Worm (Caenorhabditis elegans): Measurements from ENCODE around the gene srj-15.

Gene srj-15

DNA sequence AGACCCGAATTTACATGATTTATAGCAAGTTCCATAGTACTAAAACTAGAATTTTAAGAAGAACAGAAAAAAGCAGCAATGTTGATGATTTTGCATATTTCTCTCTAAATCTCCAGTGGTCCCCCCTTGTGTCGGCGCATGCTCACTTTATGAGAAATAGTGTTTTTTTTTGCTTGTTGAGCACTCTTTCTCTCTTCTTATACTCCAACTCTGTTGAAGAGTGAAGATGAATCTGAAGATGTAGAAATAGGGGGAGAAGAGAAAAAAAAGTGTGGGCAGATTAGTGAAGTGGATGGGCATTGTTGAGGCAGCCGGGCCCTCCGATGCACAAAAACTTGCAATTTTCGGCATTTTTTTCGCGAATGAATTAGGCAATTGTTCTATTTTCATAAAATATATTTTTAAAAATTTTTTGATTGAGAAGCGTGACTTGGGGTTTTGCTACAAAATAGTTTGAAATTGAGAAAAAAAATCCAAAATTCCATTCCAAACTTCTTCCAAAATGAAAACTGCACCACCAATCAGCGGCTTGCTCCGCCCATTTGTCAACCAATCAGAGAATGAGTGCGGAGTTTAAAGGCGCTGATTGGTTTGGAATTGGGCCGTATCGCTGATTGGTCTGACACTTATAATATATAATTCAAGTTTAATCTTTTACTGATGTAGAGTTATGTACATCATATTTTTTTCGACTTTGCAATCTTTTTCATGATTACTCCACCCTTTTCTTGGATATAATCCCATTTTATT lies 24.1 kb downstream of the srj-15 start:
- TF ChIP-seq ceh-27 (GFP tag; optimal IDR thresholded peaks at IDR 0.05) = peak; percentile 12
- no peak for TF ChIP-seq hlh-12 (tag; optimal IDR thresholded peaks at IDR 0.05)

DNA sequence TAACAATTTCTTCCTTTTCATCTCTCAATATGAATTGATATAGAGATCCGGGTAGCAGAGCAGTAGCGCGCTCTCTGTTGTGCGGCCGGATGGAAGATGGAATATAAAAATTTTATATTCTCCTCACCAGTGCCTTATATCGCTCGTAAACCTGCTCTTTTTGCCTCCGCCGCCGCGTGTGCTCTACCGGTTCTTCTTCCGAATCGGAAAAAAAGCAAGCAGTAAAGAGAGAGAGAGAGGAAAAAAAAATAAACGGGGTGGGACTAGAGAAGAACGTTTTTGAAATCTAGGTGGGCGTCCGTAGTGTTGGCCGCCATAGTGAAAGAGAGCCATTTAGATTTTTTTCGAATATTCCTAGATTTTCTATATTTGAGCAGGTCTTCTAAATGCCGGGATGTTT lies 26.7 kb downstream of the srj-15 start, which contains the start of gene glb-25:
glb-25 (plus strand) TSS at position 301 of the 400 bp plus-strand sequence.
- TF ChIP-seq bed-1 (GFP tag; IDR thresholded peaks at IDR 0.05) (no peak), madf-10 (tag; optimal IDR thresholded peaks at IDR 0.05) (no peak), ceh-40 (GFP tag; IDR thresholded peaks at IDR 0.05) (no peak), dox-1 (GFP tag; IDR thresholded peaks at IDR 0.05) (no peak), xnd-1 (tag; optimal IDR thresholded peaks at IDR 0.05) (no peak), B0336.3 (GFP tag; IDR thresholded peaks at IDR 0.05) (no peak), ztf-22 (GFP tag; optimal IDR thresholded peaks at IDR 0.05) (no peak), sptf-2 (GFP tag; optimal IDR thresholded peaks at IDR 0.05) (no peak), ceh-58 (GFP tag; IDR thresholded peaks at IDR 0.05) (no peak), F57C9.4 (tag; optimal IDR thresholded peaks at IDR 0.05) (no peak), nfyb-1 (GFP tag; IDR thresholded peaks at IDR 0.05) (no peak), tbx-9 (tag; optimal IDR thresholded peaks at IDR 0.05; ENCODE audit: borderline replicate concordance) (no peak), somi-1 (GFP tag; optimal IDR thresholded peaks at IDR 0.05) (no peak), atf-7 (tag; optimal IDR thresholded peaks at IDR 0.05) (no peak), F23B12.7 (tag; optimal IDR thresholded peaks at IDR 0.05; ENCODE audit: insufficient read depth) (no peak), ceh-79 (tag; optimal IDR thresholded peaks at IDR 0.05) (no peak), F39B2.1 (GFP tag; IDR thresholded peaks at IDR 0.05) (no peak)

DNA sequence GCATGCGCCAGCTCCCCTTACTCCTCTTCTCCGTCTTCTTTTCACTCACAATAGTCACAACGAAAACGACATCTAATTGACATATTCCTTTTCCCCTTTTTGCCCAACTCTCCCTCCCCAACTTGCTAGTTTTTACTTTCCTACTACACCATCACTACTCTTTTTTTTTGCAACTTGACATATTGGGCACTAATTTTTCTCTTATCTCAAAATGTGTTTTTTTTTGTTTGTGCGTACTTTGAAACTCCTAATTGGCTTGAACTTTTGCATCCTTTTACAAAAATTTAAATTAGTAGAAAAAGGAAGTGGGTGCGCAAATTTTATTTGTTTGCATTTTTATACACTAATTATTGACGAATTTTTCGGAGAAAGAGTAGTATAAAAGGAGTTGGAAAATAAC lies 29.2 kb downstream of the srj-15 start:
- TF ChIP-seq mcd-1 (GFP tag; IDR thresholded peaks at IDR 0.05) (no peak), ztf-28 (GFP tag; IDR thresholded peaks at IDR 0.05) (no peak), ZK185.1 (tag; optimal IDR thresholded peaks at IDR 0.05; ENCODE audit: poor library complexity, severe bottlenecking) (no peak), snpc-3.4 (tag; optimal IDR thresholded peaks at IDR 0.05) (no peak), bed-1 (GFP tag; IDR thresholded peaks at IDR 0.05) (no peak), xnd-1 (tag; optimal IDR thresholded peaks at IDR 0.05) (no peak), ztf-18 (tag; optimal IDR thresholded peaks at IDR 0.05) (no peak), nfya-1 (tag; optimal IDR thresholded peaks at IDR 0.05; ENCODE audit: borderline replicate concordance, insufficient read depth) (no peak)

- no peak for TF ChIP-seq lir-1 (GFP tag; conservative IDR thresholded peaks at IDR 0.05)
Observed at ce11 chrV:1928473-1928872, 36.2 kb downstream of the srj-15 start.

DNA sequence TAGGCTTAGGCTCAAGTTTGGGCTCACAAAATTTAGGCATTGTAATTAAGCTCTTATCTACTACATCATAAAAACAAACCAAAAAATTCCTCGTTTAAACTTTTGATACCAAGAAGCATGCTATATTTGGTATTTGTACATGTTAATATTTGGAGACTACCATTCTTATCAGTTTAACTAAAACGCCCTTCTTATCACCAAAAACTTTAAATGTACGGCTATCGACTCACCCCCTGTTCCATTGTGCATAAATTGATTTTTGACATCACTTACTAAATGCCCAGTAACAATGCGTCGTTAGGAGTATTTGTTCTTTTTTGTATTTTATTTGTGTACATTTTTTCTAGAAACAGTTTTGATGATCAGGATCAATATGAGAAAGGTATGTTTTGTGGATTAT lies 37.7 kb downstream of the srj-15 start, which contains the start of gene T06A1.5:
T06A1.5 (plus strand) TSS at position 209 of the 400 bp plus-strand sequence.
- peak; percentile 74 for TF ChIP-seq nhr-80 (tag; optimal IDR thresholded peaks at IDR 0.05)
- TF ChIP-seq hlh-12 (tag; optimal IDR thresholded peaks at IDR 0.05) = no peak
- no peak for TF ChIP-seq ztf-25 (GFP tag; IDR thresholded peaks at IDR 0.05)
- no peak for TF ChIP-seq Y53G8AR.9 (GFP tag; conservative IDR thresholded peaks at IDR 0.05)

- TF ChIP-seq C06A6.2 (GFP tag; conservative IDR thresholded peaks at IDR 0.05) = no peak
- TF ChIP-seq B0336.3 (GFP tag; IDR thresholded peaks at IDR 0.05) = no peak
- TF ChIP-seq hlh-26 (GFP tag; conservative IDR thresholded peaks at IDR 0.05) = no peak
- TF ChIP-seq B0035.1 (tag; optimal IDR thresholded peaks at IDR 0.05) = no peak
- no peak for TF ChIP-seq nhr-120 (GFP tag; IDR thresholded peaks at IDR 0.05)
- no peak for TF ChIP-seq let-526 (GFP tag; IDR thresholded peaks at IDR 0.05)
- no peak for TF ChIP-seq lsl-1 (GFP tag; optimal IDR thresholded peaks at IDR 0.05)
- no peak for TF ChIP-seq lin-26 (GFP tag; IDR thresholded peaks at IDR 0.05)
- TF ChIP-seq sdz-38 (tag; optimal IDR thresholded peaks at IDR 0.05) = no peak
Observed at ce11 chrV:1925487-1925886, 39.2 kb downstream of the srj-15 start, which contains the start of gene T06A1.1. Gene T06A1.1 (minus strand): TSS chrV:1925587.

Data from whole organism, young adult.